Fruit fly (Drosophila melanogaster) whole organism, embryonic: Measurements from ENCODE around the gene GstD5.
A peak's percentile ranks its signal among the peaks of the same experiment; 100 is the strongest.

Experiments used
- Aef1 ChIP-seq: fragments of 200-800 bp; sonication (Bioruptor generic); IDR thresholded peaks from 3 replicates; pipeline ENCODE4 v1.3.6; 2022; ENCODE audit warnings: missing biosample characterization, missing genetic modification characterization
- Atf3 ChIP-seq: fragments of 200-800 bp; sonication (Bioruptor generic); optimal IDR thresholded peaks from 3 replicates; lab custom pipeline; 2016; ENCODE audit warnings: missing biosample characterization, missing genetic modification characterization
- Bgb ChIP-seq: fragments of 200-800 bp; sonication (Bioruptor generic); IDR thresholded peaks from 2 replicates; pipeline ENCODE4 v1.3.6; 2022; ENCODE audit warnings: missing biosample characterization, missing genetic modification characterization; ENCODE audit not compliant: partially characterized antibody
- CG10267 ChIP-seq: fragments of 200-800 bp; sonication (Bioruptor generic); optimal IDR thresholded peaks from 2 replicates; lab custom pipeline; 2018; ENCODE audit warnings: missing biosample characterization, mild to moderate bottlenecking, missing genetic modification characterization, moderate library complexity
- CG10366 ChIP-seq: fragments of 200-800 bp; sonication (Bioruptor generic); IDR thresholded peaks from 2 replicates; pipeline ENCODE4 v1.3.6; 2022; ENCODE audit warnings: missing biosample characterization, missing genetic modification characterization
- CG10431 ChIP-seq: fragments of 200-800 bp; sonication (Bioruptor generic); optimal IDR thresholded peaks from 3 replicates; lab custom pipeline; 2018; ENCODE audit warnings: missing biosample characterization, mild to moderate bottlenecking, missing genetic modification characterization
- CG12744 ChIP-seq: fragments of 200-800 bp; sonication (Bioruptor generic); optimal IDR thresholded peaks from 2 replicates; lab custom pipeline; 2016; ENCODE audit warnings: missing biosample characterization, missing genetic modification characterization
- CG12769 ChIP-seq: fragments of 200-800 bp; sonication (Bioruptor generic); optimal IDR thresholded peaks from 2 replicates; lab custom pipeline; 2019; ENCODE audit warnings: missing biosample characterization, mild to moderate bottlenecking, missing genetic modification characterization, moderate library complexity
- CG12942 ChIP-seq: fragments of 200-800 bp; sonication (Bioruptor generic); optimal IDR thresholded peaks from 3 replicates; lab custom pipeline; 2016; ENCODE audit warnings: missing biosample characterization, missing genetic modification characterization
- CG13296 ChIP-seq: fragments of 200-800 bp; sonication (Bioruptor generic); optimal IDR thresholded peaks from 3 replicates; lab custom pipeline; 2018; ENCODE audit warnings: missing biosample characterization, mild to moderate bottlenecking, missing genetic modification characterization
- CG13624 ChIP-seq: fragments of 200-800 bp; sonication (Bioruptor generic); optimal IDR thresholded peaks from 2 replicates; lab custom pipeline; 2016; ENCODE audit warnings: missing biosample characterization, missing genetic modification characterization
- CG13775 ChIP-seq: fragments of 200-800 bp; sonication (Bioruptor generic); optimal IDR thresholded peaks from 3 replicates; lab custom pipeline; 2017; ENCODE audit warnings: missing biosample characterization, mild to moderate bottlenecking, missing genetic modification characterization
- CG15696 ChIP-seq: fragments of 200-800 bp; sonication (Bioruptor generic); optimal IDR thresholded peaks from 2 replicates; lab custom pipeline; 2019; ENCODE audit warnings: missing biosample characterization, mild to moderate bottlenecking, missing genetic modification characterization, moderate library complexity
- CG18619 ChIP-seq: fragments of 200-800 bp; sonication (Bioruptor generic); optimal IDR thresholded peaks from 3 replicates; lab custom pipeline; 2017; ENCODE audit warnings: missing biosample characterization, mild to moderate bottlenecking, missing genetic modification characterization
- CG2889 ChIP-seq: fragments of 200-800 bp; sonication (Bioruptor generic); IDR thresholded peaks from 3 replicates; pipeline ENCODE4 v1.3.6; 2022; ENCODE audit warnings: missing biosample characterization, missing genetic modification characterization
- CG6254 ChIP-seq: fragments of 200-800 bp; sonication (Bioruptor generic); optimal IDR thresholded peaks from 3 replicates; lab custom pipeline; 2017; ENCODE audit warnings: mild to moderate bottlenecking, missing biosample characterization, missing genetic modification reagents, missing genetic modification characterization
- CG6272 ChIP-seq: fragments of 200-800 bp; sonication (Bioruptor generic); IDR thresholded peaks from 2 replicates; pipeline ENCODE4 v1.3.6; 2022; ENCODE audit warnings: missing biosample characterization, missing genetic modification characterization
- CG7745 ChIP-seq: fragments of 200-800 bp; sonication (Bioruptor generic); optimal IDR thresholded peaks from 2 replicates; lab custom pipeline; 2018; ENCODE audit warnings: missing biosample characterization, mild to moderate bottlenecking, missing genetic modification characterization, moderate library complexity
- CG9437 ChIP-seq: fragments of 200-800 bp; sonication (Bioruptor generic); optimal IDR thresholded peaks from 2 replicates; lab custom pipeline; 2018; ENCODE audit warnings: missing biosample characterization, mild to moderate bottlenecking, missing genetic modification characterization
- CrebB ChIP-seq: fragments of 200-800 bp; sonication (Bioruptor generic); optimal IDR thresholded peaks from 3 replicates; lab custom pipeline; 2018; ENCODE audit warnings: missing biosample characterization, mild to moderate bottlenecking, missing genetic modification characterization
- D ChIP-seq, 2 experiments: fragments of 200-800 bp in 1 of 2; fragments of >200 bp in 1 of 2; sonication (Bioruptor generic) in 1 of 2; optimal IDR thresholded peaks; 2 replicates in 1 of 2; 3 replicates in 1 of 2; lab custom pipeline; 2017; ENCODE audit warnings: mild to moderate bottlenecking in 1 of 2, missing biosample characterization in 1 of 2, missing genetic modification characterization in 1 of 2, missing genetic modification reagents in 1 of 2
- Dll ChIP-seq: fragments of 200-800 bp; sonication (Bioruptor generic); IDR thresholded peaks from 4 replicates; pipeline ENCODE4 v1.3.6; 2022; ENCODE audit warnings: missing biosample characterization, missing genetic modification characterization; ENCODE audit not compliant: partially characterized antibody
- Dref ChIP-seq: fragments of 200-800 bp; sonication (Bioruptor generic); IDR thresholded peaks from 2 replicates; pipeline ENCODE4 v1.3.6; 2022; ENCODE audit warnings: missing biosample characterization, missing genetic modification characterization
- E2f1 ChIP-seq: fragments of 200-800 bp; sonication (Bioruptor generic); IDR thresholded peaks from 2 replicates; pipeline ENCODE4 v1.3.6; 2022; ENCODE audit warnings: missing biosample characterization, missing genetic modification characterization
- Gug ChIP-seq: fragments of 200-800 bp; sonication (Bioruptor generic); IDR thresholded peaks from 4 replicates; pipeline ENCODE4 v1.3.6; 2022; ENCODE audit warnings: missing biosample characterization, missing genetic modification characterization
- Hr51 ChIP-seq, 2 experiments: fragments of 200-800 bp; sonication (Bioruptor generic); optimal IDR thresholded peaks; 2 replicates in 1 of 2; 3 replicates in 1 of 2; lab custom pipeline; 2016 to 2018; ENCODE audit warnings: missing biosample characterization in 2 of 2, missing genetic modification characterization in 2 of 2, mild to moderate bottlenecking in 1 of 2, moderate library complexity in 1 of 2
- Hsf ChIP-seq: fragments of 200-800 bp; sonication (Bioruptor generic); optimal IDR thresholded peaks from 3 replicates; lab custom pipeline; 2016; ENCODE audit warnings: missing biosample characterization, missing genetic modification characterization
- Lim3 ChIP-seq: fragments of 200-800 bp; sonication (Bioruptor generic); IDR thresholded peaks from 2 replicates; pipeline ENCODE4 v1.3.6; 2022; ENCODE audit warnings: missing biosample characterization, missing genetic modification characterization
- PHDP ChIP-seq: fragments of 200-800 bp; sonication (Bioruptor generic); optimal IDR thresholded peaks from 3 replicates; lab custom pipeline; 2018; ENCODE audit warnings: missing biosample characterization, mild to moderate bottlenecking, missing genetic modification characterization, moderate library complexity
- Sin3A ChIP-seq: fragments of >200 bp; optimal IDR thresholded peaks from 2 replicates; lab custom pipeline; 2018
- Stat92E ChIP-seq, 3 experiments: fragments of >200 bp in 2 of 3; fragments of 200-800 bp in 1 of 3; sonication (Bioruptor generic) in 1 of 3; optimal IDR thresholded peaks; 2 replicates each; lab custom pipeline; 2017 to 2019; ENCODE audit warnings: missing biosample characterization in 3 of 3, missing genetic modification characterization in 3 of 3, mild to moderate bottlenecking in 1 of 3, moderate library complexity in 1 of 3
- ap ChIP-seq: fragments of 200-800 bp; sonication (Bioruptor generic); IDR thresholded peaks from 2 replicates; pipeline ENCODE4 v1.3.6; 2022; ENCODE audit warnings: missing biosample characterization, missing genetic modification characterization
- az2 ChIP-seq: fragments of 200-800 bp; sonication (Bioruptor generic); optimal IDR thresholded peaks from 3 replicates; lab custom pipeline; 2016; ENCODE audit warnings: missing biosample characterization, missing genetic modification characterization
- bigmax ChIP-seq: fragments of 200-800 bp; sonication (Bioruptor generic); optimal IDR thresholded peaks from 2 replicates; lab custom pipeline; 2018; ENCODE audit warnings: missing biosample characterization, mild to moderate bottlenecking, missing genetic modification characterization
- disco-r ChIP-seq: fragments of 200-800 bp; sonication (Bioruptor generic); optimal IDR thresholded peaks from 2 replicates; lab custom pipeline; 2016; ENCODE audit warnings: missing biosample characterization, missing genetic modification characterization
- gt ChIP-seq: fragments of 200-800 bp; sonication (Bioruptor generic); IDR thresholded peaks from 2 replicates; pipeline ENCODE4 v1.3.6; 2022; ENCODE audit warnings: missing biosample characterization, missing genetic modification characterization
- mld ChIP-seq: fragments of 200-800 bp; sonication (Bioruptor generic); IDR thresholded peaks from 3 replicates; pipeline ENCODE4 v1.3.6; 2022; ENCODE audit warnings: missing biosample characterization, missing genetic modification characterization; ENCODE audit not compliant: partially characterized antibody
- nau ChIP-seq: fragments of 200-800 bp; sonication (Bioruptor generic); optimal IDR thresholded peaks from 3 replicates; lab custom pipeline; 2017; ENCODE audit warnings: missing biosample characterization, mild to moderate bottlenecking, missing genetic modification characterization, missing genetic modification reagents
- p53 ChIP-seq: fragments of 200-800 bp; sonication (Bioruptor generic); optimal IDR thresholded peaks from 2 replicates; lab custom pipeline; 2016; ENCODE audit warnings: missing biosample characterization, missing genetic modification characterization
- pan ChIP-seq, 4 experiments: fragments of >200 bp in 3 of 4; fragments of 200-800 bp in 1 of 4; sonication (Bioruptor generic) in 1 of 4; optimal IDR thresholded peaks in 3 of 4; IDR thresholded peaks in 1 of 4; 2 replicates each; pipeline versions ENCODE4 v1.3.6 to Lab custom; 2017 to 2022; ENCODE audit warnings: missing biosample characterization in 2 of 4, missing genetic modification characterization in 2 of 4, mixed read lengths in 1 of 4
- rib ChIP-seq: fragments of 200-800 bp; sonication (Bioruptor generic); IDR thresholded peaks from 2 replicates; pipeline ENCODE4 v1.3.6; 2022; ENCODE audit warnings: missing biosample characterization, missing genetic modification characterization
- ssp ChIP-seq: fragments of 200-800 bp; sonication (Bioruptor generic); IDR thresholded peaks from 2 replicates; pipeline ENCODE4 v1.3.6; 2022; ENCODE audit warnings: missing biosample characterization, missing genetic modification characterization
- tgo ChIP-seq: fragments of 200-800 bp; sonication (Bioruptor generic); IDR thresholded peaks from 3 replicates; pipeline ENCODE4 v1.3.6; 2022; ENCODE audit warnings: missing biosample characterization, missing genetic modification characterization
- tio ChIP-seq: fragments of 200-800 bp; sonication (Bioruptor generic); optimal IDR thresholded peaks from 2 replicates; lab custom pipeline; 2017; ENCODE audit warnings: missing biosample characterization, missing genetic modification characterization, inconsistent platforms
- toy ChIP-seq: fragments of 200-800 bp; sonication (Bioruptor generic); IDR thresholded peaks from 2 replicates; pipeline ENCODE4 v1.3.6; 2022; ENCODE audit warnings: missing biosample characterization, missing genetic modification characterization
- trh ChIP-seq: fragments of 200-800 bp; sonication (Bioruptor generic); optimal IDR thresholded peaks from 2 replicates; lab custom pipeline; 2016; ENCODE audit warnings: missing biosample characterization, missing genetic modification characterization
- unc-4 ChIP-seq: fragments of 200-800 bp; sonication (Bioruptor generic); IDR thresholded peaks from 2 replicates; pipeline ENCODE4 v1.3.6; 2022; ENCODE audit warnings: missing biosample characterization, missing genetic modification characterization; ENCODE audit not compliant: partially characterized antibody
- wdn ChIP-seq: fragments of 200-800 bp; sonication (Bioruptor generic); IDR thresholded peaks from 2 replicates; pipeline ENCODE4 v1.3.6; 2022; ENCODE audit warnings: missing biosample characterization, missing genetic modification characterization
- wek ChIP-seq: fragments of 200-800 bp; sonication (Bioruptor generic); optimal IDR thresholded peaks from 3 replicates; lab custom pipeline; 2018; ENCODE audit warnings: missing biosample characterization, mild to moderate bottlenecking, missing genetic modification characterization, moderate library complexity

GstD5 gene

dm6 chr3R:12402935-12403334 lies 27.4 kb downstream of the GstD5 start (continued):
- TF ChIP-seq Dll, result peak; percentile 72
- TF ChIP-seq ap (GFP tag; lab: Robert Waterston, UW), result peak; percentile 97
- TF ChIP-seq CG12769, result peak; percentile 98
- TF ChIP-seq pan (optimal IDR thresholded peaks at IDR 0.05; lab: Kevin White, UChicago), result no peak
- TF ChIP-seq pan (GFP tag; optimal IDR thresholded peaks at IDR 0.05 in 1 of 2, IDR thresholded peaks at IDR 0.05 in 1 of 2), result peak in 1 of 2 experiments; percentile 97
- TF ChIP-seq mld (GFP tag; lab: Robert Waterston, UW), result no peak
- no peak for TF ChIP-seq Sin3A (lab: Kevin White, UChicago)
- TF ChIP-seq CG15696, result peak; percentile 100
- TF ChIP-seq disco-r, result peak; percentile 86
- TF ChIP-seq CG2889 (GFP tag; lab: Robert Waterston, UW), result peak; percentile 86
- peak; percentile 92 for TF ChIP-seq CG12942 (GFP tag; lab: Kevin White, UChicago)
- TF ChIP-seq wdn (GFP tag; lab: Robert Waterston, UW), result peak; percentile 93
- TF ChIP-seq Gug (GFP tag; lab: Robert Waterston, UW), result peak; percentile 64; the same call in 2 of the 4 replicates
- peak; percentile 88 for TF ChIP-seq Lim3 (GFP tag; lab: Robert Waterston, UW)
- peak; percentile 86 for TF ChIP-seq rib
- TF ChIP-seq Hr51 (GFP tag; optimal IDR thresholded peaks at IDR 0.05; lab: Kevin White, UChicago), result peak; percentile 92 to 99
- TF ChIP-seq CG10366 (GFP tag; lab: Robert Waterston, UW), result peak; percentile 95
- TF ChIP-seq wek (GFP tag; lab: Kevin White, UChicago), result peak; percentile 92
- peak; percentile 98 for TF ChIP-seq CG6254 (GFP tag; lab: Kevin White, UChicago)
- peak; percentile 97 for TF ChIP-seq az2
- peak; percentile 74 for TF ChIP-seq bigmax (GFP tag; lab: Kevin White, UChicago)
- TF ChIP-seq CG6272, result peak; percentile 73
- no peak for TF ChIP-seq Bgb (GFP tag; lab: Robert Waterston, UW)
- TF ChIP-seq CG10431 (GFP tag; lab: Kevin White, UChicago), result peak; percentile 93
- TF ChIP-seq tgo (GFP tag; lab: Robert Waterston, UW), result peak; percentile 95
- peak; percentile 80 for TF ChIP-seq p53 (GFP tag; lab: Kevin White, UChicago)
- TF ChIP-seq E2f1, result peak; percentile 95
- TF ChIP-seq unc-4 (GFP tag; lab: Robert Waterston, UW), result no peak
- peak; percentile 96 for TF ChIP-seq CG13775 (GFP tag; lab: Kevin White, UChicago)
- peak; percentile 96 for TF ChIP-seq CG13624
- peak; percentile 95 for TF ChIP-seq Aef1
- TF ChIP-seq Hsf (GFP tag; lab: Kevin White, UChicago), result peak; percentile 97
- peak; percentile 99 for TF ChIP-seq PHDP (tag; lab: Kevin White, UChicago)
- TF ChIP-seq Dref (GFP tag; lab: Robert Waterston, UW), result peak; percentile 52
- TF ChIP-seq trh (GFP tag; lab: Kevin White, UChicago), result peak; percentile 91
- peak; percentile 92 for TF ChIP-seq CG7745 (tag; lab: Kevin White, UChicago)
- TF ChIP-seq nau (GFP tag; lab: Kevin White, UChicago), result peak; percentile 99
- TF ChIP-seq Stat92E (GFP tag; optimal IDR thresholded peaks at IDR 0.05; lab: Kevin White, UChicago), result peak in 1 of 3 experiments; percentile 95
- peak; percentile 94 for TF ChIP-seq CG18619 (GFP tag; lab: Kevin White, UChicago)
- peak; percentile 99 for TF ChIP-seq CG13296 (GFP tag; lab: Kevin White, UChicago)
- peak; percentile 92 for TF ChIP-seq CG9437
- peak; percentile 94 for TF ChIP-seq CG12744
- peak; percentile 100 for TF ChIP-seq CG10267 (tag; lab: Kevin White, UChicago)
- TF ChIP-seq toy (GFP tag; lab: Robert Waterston, UW), result peak; percentile 84
- TF ChIP-seq tio, result no peak
- peak; percentile 98 for TF ChIP-seq CrebB (tag; lab: Kevin White, UChicago)
- TF ChIP-seq D (optimal IDR thresholded peaks at IDR 0.05; lab: Kevin White, UChicago), result no peak
- peak; percentile 96 for TF ChIP-seq D (GFP tag; optimal IDR thresholded peaks at IDR 0.05; lab: Kevin White, UChicago)
- TF ChIP-seq Atf3 (GFP tag; lab: Kevin White, UChicago), result peak; percentile 92
- TF ChIP-seq gt (GFP tag; lab: Robert Waterston, UW), result peak; percentile 85
- TF ChIP-seq ssp, result peak; percentile 76
